Worm (Caenorhabditis elegans) whole organism, late embryonic: ENCODE results near the gene nstp-5.

Source experiments
- T23F11.4 ChIP-seq: fragments of 200-800 bp; sonication (Bioruptor generic); optimal IDR thresholded peaks from 2 replicates; lab custom pipeline; 2018; ENCODE audit warnings: mild to moderate bottlenecking, missing genetic modification characterization, missing compliant biosample characterization
- ama-1 ChIP-seq: fragments of 150-350 bp; optimal IDR thresholded peaks from 2 replicates; lab custom pipeline; 2014
- ceh-45 ChIP-seq: fragments of 200-800 bp; sonication (Bioruptor generic); IDR thresholded peaks from 2 replicates; pipeline ENCODE4 v1.3.6; 2022; ENCODE audit warnings: missing genetic modification reagents, missing genetic modification characterization, missing compliant biosample characterization
- ceh-48 ChIP-seq: sonication (generic microtip); optimal IDR thresholded peaks from 2 replicates; lab custom pipeline; 2016; ENCODE audit warnings: missing genetic modification characterization, inconsistent platforms, missing compliant biosample characterization
- dmd-4 ChIP-seq: sonication (generic microtip); optimal IDR thresholded peaks from 2 replicates; lab custom pipeline; 2016; ENCODE audit warnings: borderline replicate concordance, missing genetic modification characterization, missing compliant biosample characterization
- dve-1 ChIP-seq: sonication (generic microtip); optimal IDR thresholded peaks from 2 replicates; lab custom pipeline; 2017; ENCODE audit warnings: antibody characterized with exemption, mild to moderate bottlenecking, missing genetic modification characterization, missing compliant biosample characterization
- elt-2 ChIP-seq: sonication (generic microtip); optimal IDR thresholded peaks from 2 replicates; lab custom pipeline; 2016; ENCODE audit warnings: missing genetic modification reagents, missing genetic modification characterization, missing compliant biosample characterization
- fkh-10 ChIP-seq: fragments of 150-350 bp; optimal IDR thresholded peaks from 2 replicates; lab custom pipeline; 2014; ENCODE audit warnings: missing biosample characterization, missing genetic modification reagents, missing genetic modification characterization
- lim-6 ChIP-seq: sonication (generic microtip); optimal IDR thresholded peaks from 2 replicates; lab custom pipeline; 2016; ENCODE audit warnings: missing genetic modification characterization, missing compliant biosample characterization
- mec-3 ChIP-seq: sonication (generic microtip); optimal IDR thresholded peaks from 2 replicates; lab custom pipeline; 2016; ENCODE audit warnings: borderline replicate concordance, missing genetic modification characterization, missing compliant biosample characterization
- nhr-232 ChIP-seq: sonication (generic microtip); optimal IDR thresholded peaks from 2 replicates; lab custom pipeline; 2016; ENCODE audit warnings: missing genetic modification characterization, missing compliant biosample characterization
- pha-2 ChIP-seq: sonication (generic microtip); optimal IDR thresholded peaks from 2 replicates; lab custom pipeline; 2017; ENCODE audit warnings: mild to moderate bottlenecking, missing genetic modification characterization, missing compliant biosample characterization
- ref-2 ChIP-seq: sonication (generic microtip); optimal IDR thresholded peaks from 2 replicates; lab custom pipeline; 2016; ENCODE audit warnings: missing genetic modification characterization, missing compliant biosample characterization
- sox-2 ChIP-seq: fragments of 200-800 bp; sonication (Bioruptor generic); IDR thresholded peaks from 2 replicates; pipeline ENCODE4 v1.3.6; 2022; ENCODE audit warnings: missing genetic modification reagents, missing genetic modification characterization, missing compliant biosample characterization

DNA sequence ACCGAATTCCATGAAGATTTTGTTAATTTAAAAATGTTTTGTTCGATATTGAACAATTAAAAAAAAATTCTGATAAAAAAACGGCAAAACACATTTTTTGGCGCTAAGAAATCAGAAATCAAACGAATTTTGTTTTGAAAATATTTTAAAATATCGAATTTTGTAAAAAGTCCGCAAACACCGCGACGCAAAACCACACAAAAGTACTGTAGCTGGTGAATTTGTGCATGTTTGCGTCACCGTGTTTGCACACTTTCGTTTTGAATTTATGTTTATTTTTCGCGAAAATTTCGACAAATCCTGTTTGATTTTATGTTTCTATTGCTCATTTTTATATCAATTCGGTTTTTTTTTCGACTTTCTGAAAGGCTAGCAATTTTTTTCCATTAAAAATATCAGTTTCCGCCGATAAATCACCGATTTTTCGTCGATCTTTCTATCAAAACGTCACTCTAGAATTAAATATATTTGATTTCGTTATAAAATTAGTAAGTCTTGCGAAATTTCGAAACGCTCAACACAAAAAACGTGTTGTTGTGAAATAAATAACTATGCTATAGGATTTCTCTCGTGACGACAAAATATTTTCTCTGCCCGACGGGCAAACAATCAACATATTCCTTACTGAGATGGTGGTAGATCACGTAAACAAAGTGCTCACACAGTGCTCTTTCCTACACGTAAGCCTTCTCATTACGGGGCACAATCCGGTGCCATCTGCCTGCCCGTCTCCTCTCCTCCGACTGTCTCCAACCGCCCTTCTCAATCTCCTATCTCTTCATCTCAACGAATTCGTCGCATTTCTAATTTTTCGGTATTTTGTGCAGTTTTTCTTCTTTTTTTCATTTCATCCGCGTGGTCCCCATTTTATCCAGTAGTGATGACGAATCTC, 23.5 kb upstream of the nstp-5 start:
- TF ChIP-seq ref-2, result no peak
- no peak for TF ChIP-seq T23F11.4 (GFP tag; lab: Kevin White, UChicago)
- no peak for TF ChIP-seq dve-1 (tag; lab: Kevin White, UChicago)
- no peak for TF ChIP-seq lim-6 (tag; lab: Kevin White, UChicago)
- no peak for TF ChIP-seq ceh-45 (GFP tag; lab: Robert Waterston, UW)
- no peak for TF ChIP-seq pha-2 (tag; lab: Kevin White, UChicago)
- no peak for TF ChIP-seq dmd-4 (tag; lab: Kevin White, UChicago)
- TF ChIP-seq mec-3 (tag; lab: Kevin White, UChicago), result no peak
- no peak for TF ChIP-seq nhr-232 (tag; lab: Kevin White, UChicago)
- no peak for TF ChIP-seq elt-2
- TF ChIP-seq ama-1 (lab: Kevin White, UChicago), result no peak
- TF ChIP-seq sox-2, result no peak
- no peak for TF ChIP-seq fkh-10 (GFP tag; lab: Kevin White, UChicago)
- TF ChIP-seq ceh-48 (tag; lab: Kevin White, UChicago), result no peak
